Worm (Caenorhabditis elegans): Measurements from ENCODE around the gene mbf-1.

- TF ChIP-seq him-1 (tag; optimal IDR thresholded peaks at IDR 0.05) (no peak), W03F9.2 (tag; optimal IDR thresholded peaks at IDR 0.05) (no peak), dao-5 (tag; optimal IDR thresholded peaks at IDR 0.05) (no peak)
Observed at ce11 chrIV:11475080-11475479, 5.1 kb downstream of the mbf-1 start.
